Fruit fly (Drosophila melanogaster) whole organism, embryonic: Measurements from ENCODE around the gene CG31174.

ENCODE experiments used
- Abd-B ChIP-seq: fragments of 200-800 bp; sonication (Bioruptor generic); optimal IDR thresholded peaks from 2 replicates; lab custom pipeline; 2018; ENCODE audit warnings: missing biosample characterization, mild to moderate bottlenecking, missing genetic modification characterization, moderate library complexity
- CG10209 ChIP-seq: fragments of 200-800 bp; sonication (Bioruptor generic); optimal IDR thresholded peaks from 3 replicates; lab custom pipeline; 2017; ENCODE audit warnings: missing biosample characterization, mild to moderate bottlenecking, missing genetic modification characterization, missing genetic modification reagents
- CG11093 ChIP-seq: fragments of 200-800 bp; sonication (Bioruptor generic); IDR thresholded peaks from 3 replicates; pipeline ENCODE4 v1.3.6; 2022; ENCODE audit warnings: missing biosample characterization, missing genetic modification characterization
- CG11504 ChIP-seq: fragments of 200-800 bp; sonication (Bioruptor generic); optimal IDR thresholded peaks from 3 replicates; lab custom pipeline; 2019; ENCODE audit warnings: missing biosample characterization, mild to moderate bottlenecking, missing genetic modification characterization, moderate library complexity
- CG12071 ChIP-seq: fragments of 200-800 bp; sonication (Bioruptor generic); optimal IDR thresholded peaks from 3 replicates; lab custom pipeline; 2018; ENCODE audit warnings: missing biosample characterization, mild to moderate bottlenecking, missing genetic modification characterization
- CG12391 ChIP-seq: fragments of 200-800 bp; sonication (Bioruptor generic); optimal IDR thresholded peaks from 3 replicates; lab custom pipeline; 2018; ENCODE audit warnings: missing biosample characterization, mild to moderate bottlenecking, missing genetic modification characterization, moderate library complexity
- CG13894 ChIP-seq: fragments of 200-800 bp; sonication (Bioruptor generic); optimal IDR thresholded peaks from 3 replicates; lab custom pipeline; 2018; ENCODE audit warnings: missing biosample characterization, mild to moderate bottlenecking, missing genetic modification characterization, moderate library complexity
- CG14860 ChIP-seq: fragments of 200-800 bp; sonication (Bioruptor generic); IDR thresholded peaks from 3 replicates; pipeline ENCODE4 v1.3.6; 2022; ENCODE audit warnings: missing biosample characterization, missing genetic modification characterization; ENCODE audit not compliant: partially characterized antibody
- CG1529 ChIP-seq: fragments of 200-800 bp; sonication (Bioruptor generic); optimal IDR thresholded peaks from 3 replicates; lab custom pipeline; 2018; ENCODE audit warnings: missing biosample characterization, missing genetic modification characterization
- CG15696 ChIP-seq: fragments of 200-800 bp; sonication (Bioruptor generic); optimal IDR thresholded peaks from 2 replicates; lab custom pipeline; 2019; ENCODE audit warnings: missing biosample characterization, mild to moderate bottlenecking, missing genetic modification characterization, moderate library complexity
- CG1602 ChIP-seq: fragments of 200-800 bp; sonication (Bioruptor generic); optimal IDR thresholded peaks from 3 replicates; lab custom pipeline; 2016; ENCODE audit warnings: missing biosample characterization, missing genetic modification characterization
- CG17359 ChIP-seq: fragments of 200-800 bp; sonication (Bioruptor generic); optimal IDR thresholded peaks from 3 replicates; lab custom pipeline; 2018; ENCODE audit warnings: missing biosample characterization, mild to moderate bottlenecking, missing genetic modification characterization, moderate library complexity
- CG17361 ChIP-seq: fragments of 200-800 bp; sonication (Bioruptor generic); IDR thresholded peaks from 3 replicates; pipeline ENCODE4 v1.3.6; 2022; ENCODE audit warnings: missing biosample characterization, missing genetic modification characterization
- CG6765 ChIP-seq: fragments of 200-800 bp; sonication (Bioruptor generic); optimal IDR thresholded peaks from 3 replicates; lab custom pipeline; 2017; ENCODE audit warnings: missing biosample characterization, mild to moderate bottlenecking, missing genetic modification characterization
- CG7556 ChIP-seq: fragments of 200-800 bp; sonication (Bioruptor generic); optimal IDR thresholded peaks from 2 replicates; lab custom pipeline; 2017; ENCODE audit warnings: missing biosample characterization, mild to moderate bottlenecking, missing genetic modification characterization
- CG8388 ChIP-seq: fragments of 200-800 bp; sonication (Bioruptor generic); optimal IDR thresholded peaks from 2 replicates; lab custom pipeline; 2019; ENCODE audit warnings: missing biosample characterization, mild to moderate bottlenecking, missing genetic modification characterization, moderate library complexity
- CG9727 ChIP-seq: fragments of 200-800 bp; sonication (Bioruptor generic); optimal IDR thresholded peaks from 3 replicates; lab custom pipeline; 2017; ENCODE audit warnings: missing biosample characterization, mild to moderate bottlenecking, missing genetic modification characterization
- Deaf1 ChIP-seq: fragments of 200-800 bp; optimal IDR thresholded peaks from 3 replicates; lab custom pipeline; 2019; ENCODE audit warnings: missing biosample characterization, mild to moderate bottlenecking, missing genetic modification characterization, moderate library complexity
- E2f2 ChIP-seq: fragments of 200-800 bp; sonication (Bioruptor generic); IDR thresholded peaks from 2 replicates; pipeline ENCODE4 v1.3.6; 2022; ENCODE audit warnings: missing biosample characterization, missing genetic modification characterization
- Fer2 ChIP-seq: fragments of 200-800 bp; sonication (Bioruptor generic); optimal IDR thresholded peaks from 2 replicates; lab custom pipeline; 2018; ENCODE audit warnings: missing biosample characterization, mild to moderate bottlenecking, missing genetic modification characterization, moderate library complexity
- HLH4C ChIP-seq: fragments of 200-800 bp; sonication (Bioruptor generic); IDR thresholded peaks from 3 replicates; pipeline ENCODE4 v1.3.6; 2022; ENCODE audit warnings: missing biosample characterization, missing genetic modification characterization; ENCODE audit not compliant: partially characterized antibody
- Meics ChIP-seq: fragments of 200-800 bp; sonication (Bioruptor generic); optimal IDR thresholded peaks from 2 replicates; lab custom pipeline; 2017; ENCODE audit warnings: missing biosample characterization, mild to moderate bottlenecking, missing genetic modification characterization
- Nf-YB ChIP-seq: fragments of 200-800 bp; sonication (Bioruptor generic); optimal IDR thresholded peaks from 3 replicates; lab custom pipeline; 2019; ENCODE audit warnings: missing biosample characterization, mild to moderate bottlenecking, missing genetic modification characterization, moderate library complexity
- Spps ChIP-seq: fragments of 200-800 bp; sonication (Bioruptor generic); optimal IDR thresholded peaks from 2 replicates; lab custom pipeline; 2018; ENCODE audit warnings: missing biosample characterization, mild to moderate bottlenecking, missing genetic modification characterization
- crol ChIP-seq: fragments of 200-800 bp; sonication (Bioruptor generic); IDR thresholded peaks from 2 replicates; pipeline ENCODE4 v1.3.6; 2022; ENCODE audit warnings: missing biosample characterization, missing genetic modification characterization
- exex ChIP-seq: fragments of 200-800 bp; sonication (Bioruptor generic); optimal IDR thresholded peaks from 4 replicates; lab custom pipeline; 2018; ENCODE audit warnings: missing biosample characterization, mild to moderate bottlenecking, missing genetic modification characterization, moderate library complexity
- fd96Cb ChIP-seq: fragments of 200-800 bp; sonication (Bioruptor generic); optimal IDR thresholded peaks from 2 replicates; lab custom pipeline; 2018; ENCODE audit warnings: missing biosample characterization, mild to moderate bottlenecking, missing genetic modification characterization, moderate library complexity
- ftz-f1 ChIP-seq: fragments of 200-800 bp; sonication (Bioruptor generic); optimal IDR thresholded peaks from 2 replicates; lab custom pipeline; 2016; ENCODE audit warnings: missing biosample characterization, missing genetic modification characterization
- grau ChIP-seq: fragments of 200-800 bp; optimal IDR thresholded peaks from 3 replicates; lab custom pipeline; 2019; ENCODE audit warnings: missing biosample characterization, mild to moderate bottlenecking, missing genetic modification characterization, moderate library complexity
- klu ChIP-seq: fragments of 200-800 bp; sonication (Bioruptor generic); IDR thresholded peaks from 2 replicates; pipeline ENCODE4 v1.3.6; 2022; ENCODE audit warnings: missing biosample characterization, missing genetic modification characterization
- p53 ChIP-seq: fragments of 200-800 bp; sonication (Bioruptor generic); optimal IDR thresholded peaks from 2 replicates; lab custom pipeline; 2016; ENCODE audit warnings: missing biosample characterization, missing genetic modification characterization
- pan ChIP-seq, 4 experiments: fragments of >200 bp in 3 of 4; fragments of 200-800 bp in 1 of 4; sonication (Bioruptor generic) in 1 of 4; optimal IDR thresholded peaks in 3 of 4; IDR thresholded peaks in 1 of 4; 2 replicates each; pipeline versions ENCODE4 v1.3.6 to Lab custom; 2017 to 2022; ENCODE audit warnings: missing biosample characterization in 2 of 4, missing genetic modification characterization in 2 of 4, mixed read lengths in 1 of 4
- prd ChIP-seq, 3 experiments: fragments of >200 bp in 2 of 3; fragments of 200-800 bp in 1 of 3; sonication (Bioruptor generic) in 1 of 3; optimal IDR thresholded peaks in 2 of 3; IDR thresholded peaks in 1 of 3; 2 replicates in 2 of 3; 3 replicates in 1 of 3; pipeline versions ENCODE4 v1.3.6 to Lab custom; 2017 to 2022; ENCODE audit warnings: missing biosample characterization in 1 of 3, missing genetic modification characterization in 1 of 3
- pzg ChIP-seq: fragments of 200-800 bp; sonication (Bioruptor generic); optimal IDR thresholded peaks from 3 replicates; lab custom pipeline; 2018; ENCODE audit warnings: missing biosample characterization, mild to moderate bottlenecking, missing genetic modification characterization, moderate library complexity
- schlank ChIP-seq: fragments of 200-800 bp; sonication (Bioruptor generic); optimal IDR thresholded peaks from 2 replicates; lab custom pipeline; 2018; ENCODE audit warnings: missing biosample characterization, mild to moderate bottlenecking, missing genetic modification characterization
- so ChIP-seq: fragments of 200-800 bp; sonication (Bioruptor generic); IDR thresholded peaks from 3 replicates; pipeline ENCODE4 v1.3.6; 2022; ENCODE audit warnings: missing biosample characterization, missing genetic modification characterization
- tna ChIP-seq: fragments of 200-800 bp; sonication (Bioruptor generic); IDR thresholded peaks from 2 replicates; pipeline ENCODE4 v1.3.6; 2022; ENCODE audit warnings: missing biosample characterization, missing genetic modification characterization; ENCODE audit not compliant: partially characterized antibody
- twi ChIP-seq: fragments of 200-800 bp; optimal IDR thresholded peaks from 2 replicates; lab custom pipeline; 2019; ENCODE audit warnings: missing biosample characterization, mild to moderate bottlenecking, missing genetic modification characterization, moderate library complexity
- vfl ChIP-seq: fragments of 200-800 bp; sonication (Bioruptor generic); optimal IDR thresholded peaks from 2 replicates; lab custom pipeline; 2016; ENCODE audit warnings: missing biosample characterization, missing genetic modification characterization
- vvl ChIP-seq: fragments of 200-800 bp; sonication (Bioruptor generic); IDR thresholded peaks from 2 replicates; pipeline ENCODE4 v1.3.6; 2022; ENCODE audit warnings: missing biosample characterization, missing genetic modification characterization
- zfh1 ChIP-seq: fragments of 200-800 bp; sonication (Bioruptor generic); IDR thresholded peaks from 3 replicates; pipeline ENCODE4 v1.3.6; 2022; ENCODE audit warnings: missing biosample characterization, missing genetic modification characterization

Gene CG31174

dm6 chr3R:21835388-21836200, 33.7 kb downstream of the CG31174 start (continued):
- TF ChIP-seq prd (optimal IDR thresholded peaks at IDR 0.05; lab: Kevin White, UChicago) (no peak), prd (GFP tag; IDR thresholded peaks at IDR 0.05; lab: Robert Waterston, UW) (no peak), CG11093 (no peak), CG12071 (GFP tag; lab: Kevin White, UChicago) (no peak), Deaf1 (tag; lab: Kevin White, UChicago) (peak; percentile 32), tna (GFP tag; lab: Robert Waterston, UW) (0 out of 2 replicates have a peak, but pooled peaks have one; percentile 34), Spps (tag; lab: Kevin White, UChicago) (peak; percentile 18), CG13894 (tag; lab: Kevin White, UChicago) (peak; percentile 7), twi (tag; lab: Kevin White, UChicago) (peak; percentile 33), CG11504 (tag; lab: Kevin White, UChicago) (peak; percentile 26), CG12391 (peak; percentile 24), schlank (tag; lab: Kevin White, UChicago) (no peak), pan (optimal IDR thresholded peaks at IDR 0.05; lab: Kevin White, UChicago) (peak in 1 of 2 experiments; percentile 56), pan (GFP tag; optimal IDR thresholded peaks at IDR 0.05 in 1 of 2, IDR thresholded peaks at IDR 0.05 in 1 of 2) (no peak), CG6765 (no peak), ftz-f1 (GFP tag; lab: Kevin White, UChicago) (peak; percentile 39), fd96Cb (no peak), zfh1 (GFP tag; lab: Robert Waterston, UW) (0 out of 3 replicates have a peak, but pooled peaks have one; percentile 35), exex (peak; percentile 25), grau (peak; percentile 6), crol (GFP tag; lab: Robert Waterston, UW) (peak; percentile 75), HLH4C (GFP tag; lab: Robert Waterston, UW) (peak; percentile 56; the same call in 2 of the 3 replicates), Nf-YB (peak; percentile 20), CG9727 (GFP tag; lab: Kevin White, UChicago) (peak; percentile 59), Fer2 (tag; lab: Kevin White, UChicago) (no peak), CG10209 (peak; percentile 14), Meics (no peak), CG14860 (GFP tag; lab: Robert Waterston, UW) (peak; percentile 32; the same call in 1 of the 3 replicates), vvl (GFP tag; lab: Robert Waterston, UW) (peak; percentile 12; the same call in 1 of the 2 replicates), CG17359 (tag; lab: Kevin White, UChicago) (peak; percentile 2), pzg (GFP tag; lab: Kevin White, UChicago) (no peak), CG7556 (GFP tag; lab: Kevin White, UChicago) (peak; percentile 5), klu (GFP tag; lab: Robert Waterston, UW) (0 out of 2 replicates have a peak, but pooled peaks have one; percentile 31), E2f2 (GFP tag; lab: Robert Waterston, UW) (no peak), Abd-B (GFP tag; lab: Kevin White, UChicago) (no peak), so (0 out of 3 replicates have a peak, but pooled peaks have one; percentile 46), CG15696 (tag; lab: Kevin White, UChicago) (peak; percentile 34), CG1529 (GFP tag; lab: Kevin White, UChicago) (no peak), CG8388 (GFP tag; lab: Kevin White, UChicago) (peak; percentile 1), p53 (GFP tag; lab: Kevin White, UChicago) (no peak), vfl (GFP tag; lab: Kevin White, UChicago) (no peak), CG17361 (GFP tag; lab: Robert Waterston, UW) (peak; percentile 44; the same call in 1 of the 3 replicates), CG1602 (GFP tag; lab: Kevin White, UChicago) (peak; percentile 11)
